Worm (Caenorhabditis elegans) whole organism, early embryonic: ENCODE measurements around the gene twk-22.

Experiments
- B0310.2 ChIP-seq: sonication (generic microtip); optimal IDR thresholded peaks from 2 replicates; lab custom pipeline; 2016; ENCODE audit warnings: mild to moderate bottlenecking, missing genetic modification characterization, missing compliant biosample characterization
- aly-1 ChIP-seq: sonication (generic microtip); optimal IDR thresholded peaks from 2 replicates; lab custom pipeline; 2016; ENCODE audit warnings: missing genetic modification characterization, missing compliant biosample characterization
- ama-1 ChIP-seq: fragments of 150-350 bp; optimal IDR thresholded peaks from 2 replicates; lab custom pipeline; 2014
- ceh-36 ChIP-seq: sonication (generic microtip); optimal IDR thresholded peaks from 2 replicates; lab custom pipeline; 2016; ENCODE audit warnings: missing genetic modification characterization, inconsistent platforms, missing compliant biosample characterization
- ets-7 ChIP-seq: sonication (generic microtip); optimal IDR thresholded peaks from 2 replicates; lab custom pipeline; 2016; ENCODE audit warnings: missing genotype, missing genetic modification characterization, missing compliant biosample characterization
- flt-1 ChIP-seq: fragments of 200-800 bp; sonication (Bioruptor generic); IDR thresholded peaks from 2 replicates; pipeline ENCODE4 v1.3.6; 2022; ENCODE audit warnings: missing genetic modification characterization, missing compliant biosample characterization
- hnd-1 ChIP-seq: sonication (generic microtip); optimal IDR thresholded peaks from 2 replicates; lab custom pipeline; 2016; ENCODE audit warnings: missing genetic modification characterization, missing compliant biosample characterization
- pes-1 ChIP-seq: fragments of 200-800 bp; sonication (Bioruptor generic); IDR thresholded peaks from 2 replicates; pipeline ENCODE4 v1.3.6; 2022; ENCODE audit warnings: missing genetic modification reagents, missing genetic modification characterization, missing compliant biosample characterization
- scrt-1 ChIP-seq: fragments of 200-800 bp; sonication (Bioruptor generic); IDR thresholded peaks from 2 replicates; pipeline ENCODE4 v1.3.6; 2022; ENCODE audit warnings: missing genetic modification characterization, missing compliant biosample characterization
- tbx-11 ChIP-seq: fragments of 200-800 bp; sonication (Bioruptor generic); IDR thresholded peaks from 2 replicates; pipeline ENCODE4 v1.3.6; 2022; ENCODE audit warnings: missing genetic modification characterization, missing compliant biosample characterization
- tbx-37 ChIP-seq: fragments of 200-800 bp; sonication (Bioruptor generic); conservative IDR thresholded peaks from 2 replicates; pipeline ENCODE4 v1.3.6; 2022; ENCODE audit warnings: missing genetic modification reagents, missing genetic modification characterization, missing compliant biosample characterization
- tra-4 ChIP-seq: sonication (generic microtip); optimal IDR thresholded peaks from 2 replicates; lab custom pipeline; 2017; ENCODE audit warnings: missing genetic modification characterization, missing compliant biosample characterization

- TF ChIP-seq tbx-11 (no peak), aly-1 (no peak), ets-7 (tag; lab: Kevin White, UChicago) (no peak), tbx-37 (no peak), flt-1 (GFP tag; lab: Robert Waterston, UW) (no peak), scrt-1 (GFP tag; lab: Robert Waterston, UW) (no peak), ama-1 (lab: Kevin White, UChicago) (no peak), pes-1 (GFP tag; lab: Robert Waterston, UW) (no peak), hnd-1 (tag; lab: Kevin White, UChicago) (no peak), ceh-36 (no peak), tra-4 (tag; lab: Kevin White, UChicago) (no peak), B0310.2 (tag; lab: Kevin White, UChicago) (no peak)
Observed at ce11 chrX:16309705-16310104, 3.4 kb downstream of the twk-22 start.
